Worm (Caenorhabditis elegans): ENCODE results near the gene pph-5.

Gene pph-5

ce11 chrV:19142595-19142994, 47.8 kb upstream of the pph-5 start (continued):
- TF ChIP-seq hlh-30 (tag; optimal IDR thresholded peaks at IDR 0.05; ENCODE audit: insufficient read depth) (no peak), lir-3 (tag; optimal IDR thresholded peaks at IDR 0.05) (no peak), spr-3 (GFP tag; optimal IDR thresholded peaks at IDR 0.05) (no peak), daf-19 (GFP tag; conservative IDR thresholded peaks at IDR 0.05) (no peak), hif-1 (tag; optimal IDR thresholded peaks at IDR 0.05) (no peak), arid-1 (GFP tag; conservative IDR thresholded peaks at IDR 0.05) (peak; percentile 70), lin-38 (GFP tag; IDR thresholded peaks at IDR 0.05) (peak; percentile 55), skn-1 (tag; optimal IDR thresholded peaks at IDR 0.05) (no peak), Y5F2A.4 (GFP tag; optimal IDR thresholded peaks at IDR 0.05) (no peak), vab-7 (GFP tag; IDR thresholded peaks at IDR 0.05) (peak; percentile 62), hmg-1.1 (GFP tag; IDR thresholded peaks at IDR 0.05) (peak; percentile 60), saeg-2 (GFP tag; IDR thresholded peaks at IDR 0.05) (no peak), mxl-3 (GFP tag; optimal IDR thresholded peaks at IDR 0.05) (no peak), ceh-32 (tag; optimal IDR thresholded peaks at IDR 0.05; ENCODE audit: poor library complexity) (no peak), nhr-111 (GFP tag; optimal IDR thresholded peaks at IDR 0.05) (no peak), aly-2 (tag; optimal IDR thresholded peaks at IDR 0.05) (no peak), ceh-20 (GFP tag; IDR thresholded peaks at IDR 0.05) (no peak), F49E8.2 (tag; optimal IDR thresholded peaks at IDR 0.05; ENCODE audit: borderline replicate concordance) (no peak), set-16 (GFP tag; IDR thresholded peaks at IDR 0.05) (peak; percentile 62), lin-29 (GFP tag; IDR thresholded peaks at IDR 0.05) (no peak), pha-4 (GFP tag; IDR thresholded peaks at IDR 0.05) (peak; percentile 62; the same call in 1 of the 2 replicates), pha-4 (tag; optimal IDR thresholded peaks at IDR 0.05) (no peak), attf-4 (tag; optimal IDR thresholded peaks at IDR 0.05) (no peak)

ce11 chrV:19148350-19148749, 42.0 kb upstream of the pph-5 start:
- TF ChIP-seq ceh-20 (GFP tag; IDR thresholded peaks at IDR 0.05): no peak
- TF ChIP-seq Y5F2A.4 (GFP tag; optimal IDR thresholded peaks at IDR 0.05): no peak
- no peak for TF ChIP-seq nhr-6 (tag; optimal IDR thresholded peaks at IDR 0.05)
- no peak for TF ChIP-seq ceh-82 (tag; optimal IDR thresholded peaks at IDR 0.05)
- TF ChIP-seq madf-9 (GFP tag; conservative IDR thresholded peaks at IDR 0.05): no peak
- no peak for TF ChIP-seq nhr-25 (tag; optimal IDR thresholded peaks at IDR 0.05; ENCODE audit: borderline replicate concordance, insufficient read depth)
- TF ChIP-seq mdt-29 (GFP tag; IDR thresholded peaks at IDR 0.05): no peak
- TF ChIP-seq lsy-2 (tag; optimal IDR thresholded peaks at IDR 0.05): no peak

ce11 chrV:19149057-19149456, 41.3 kb upstream of the pph-5 start, which contains the start of gene Y39B6A.7:
Gene Y39B6A.7 (minus strand): TSS chrV:19149157.
- TF ChIP-seq spr-1 (tag; optimal IDR thresholded peaks at IDR 0.05): no peak
- TF ChIP-seq F44E2.7 (GFP tag; IDR thresholded peaks at IDR 0.05): no peak
- TF ChIP-seq nhr-6 (tag; optimal IDR thresholded peaks at IDR 0.05): no peak
- TF ChIP-seq aha-1 (tag): no peak
- TF ChIP-seq ZK546.5 (tag; optimal IDR thresholded peaks at IDR 0.05): no peak
- no peak for TF ChIP-seq mdt-29 (GFP tag; IDR thresholded peaks at IDR 0.05)
- TF ChIP-seq ZK337.2 (GFP tag; IDR thresholded peaks at IDR 0.05): no peak
- no peak for TF ChIP-seq lsy-2 (tag; optimal IDR thresholded peaks at IDR 0.05)
- no peak for TF ChIP-seq zfp-3 (GFP tag; conservative IDR thresholded peaks at IDR 0.05)
- no peak for TF ChIP-seq R02D3.7 (tag; optimal IDR thresholded peaks at IDR 0.05)
- TF ChIP-seq nhr-48 (tag; optimal IDR thresholded peaks at IDR 0.05): no peak
- no peak for TF ChIP-seq daf-16 (GFP tag; optimal IDR thresholded peaks at IDR 0.05)
- no peak for TF ChIP-seq daf-16 (tag; optimal IDR thresholded peaks at IDR 0.05)
- TF ChIP-seq Y75B8A.6 (GFP tag; IDR thresholded peaks at IDR 0.05): no peak
- TF ChIP-seq rbr-2 (tag; optimal IDR thresholded peaks at IDR 0.05): no peak
- no peak for TF ChIP-seq snpc-4 (tag; optimal IDR thresholded peaks at IDR 0.05)
